Worm (Caenorhabditis elegans): ENCODE results near the gene T23F2.4.

DNA sequence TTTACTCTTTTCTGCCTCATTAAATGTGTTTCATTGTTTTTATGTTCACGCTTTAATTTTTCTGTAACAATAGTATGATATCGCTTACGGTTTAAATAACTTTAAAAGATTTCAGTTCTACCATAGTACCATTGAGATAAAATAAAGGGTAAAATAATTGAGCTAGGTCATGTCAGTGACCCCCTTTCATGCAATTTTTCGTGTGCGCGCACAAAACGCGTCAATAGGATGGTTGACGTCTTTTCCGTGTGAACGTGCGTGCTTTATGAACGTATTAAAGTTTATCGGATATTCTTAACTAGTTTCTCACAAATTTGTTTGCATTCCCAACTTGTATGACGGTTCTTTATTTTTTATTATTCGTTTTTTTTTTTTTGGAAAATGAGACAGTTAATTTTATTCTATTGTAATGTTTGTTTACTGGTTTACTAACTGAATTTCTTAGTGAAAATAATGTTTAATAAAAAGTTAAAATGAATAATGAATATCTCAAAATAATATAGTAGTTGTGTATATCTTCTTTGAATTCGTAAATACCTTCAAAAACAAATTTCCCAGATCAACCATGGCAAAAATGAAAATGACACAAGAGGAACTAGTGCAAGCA is 28.9 kb downstream of the T23F2.4 start, which contains the start of gene C25F6.1:
- TF ChIP-seq him-1 (tag; optimal IDR thresholded peaks at IDR 0.05): no peak
- TF ChIP-seq dao-5 (tag; optimal IDR thresholded peaks at IDR 0.05): no peak

All from whole organism, L4/young adult.